Worm (Caenorhabditis elegans) whole organism, L2 larva: ENCODE results near the gene C07G3.8.

Source experiments
- Y55F3AM.14 ChIP-seq: fragments of 200-800 bp; sonication (Bioruptor generic); optimal IDR thresholded peaks from 2 replicates; lab custom pipeline; 2018; ENCODE audit warnings: mild to moderate bottlenecking, missing genetic modification characterization, missing compliant biosample characterization
- ama-1 ChIP-seq: fragments of 150-350 bp; optimal IDR thresholded peaks from 2 replicates; lab custom pipeline; 2018; ENCODE audit warnings: inconsistent platforms
- elt-1 ChIP-seq: fragments of 150-350 bp; optimal IDR thresholded peaks from 2 replicates; lab custom pipeline; 2014; ENCODE audit warnings: missing biosample characterization, missing genetic modification characterization
- lin-13 ChIP-seq: fragments of 150-350 bp; optimal IDR thresholded peaks from 2 replicates; lab custom pipeline; 2014; ENCODE audit warnings: missing biosample characterization, missing genetic modification reagents, missing genetic modification characterization
- lin-39 ChIP-seq: fragments of 150-350 bp; optimal IDR thresholded peaks from 2 replicates; lab custom pipeline; 2014; ENCODE audit warnings: missing biosample characterization, missing genetic modification reagents, missing genetic modification characterization
- lsy-2 ChIP-seq, 2 experiments: fragments of 150-350 bp in 1 of 2; sonication (generic microtip) in 1 of 2; optimal IDR thresholded peaks; 2 replicates each; lab custom pipeline; 2014 to 2017; ENCODE audit warnings: missing biosample characterization in 2 of 2, missing genetic modification characterization in 2 of 2
- nhr-11 ChIP-seq: fragments of 150-350 bp; optimal IDR thresholded peaks from 2 replicates; lab custom pipeline; 2014; ENCODE audit warnings: missing biosample characterization, missing genetic modification characterization
- nhr-21 ChIP-seq: fragments of 150-350 bp; optimal IDR thresholded peaks from 2 replicates; lab custom pipeline; 2014; ENCODE audit warnings: missing biosample characterization, missing genetic modification characterization
- unc-55 ChIP-seq: fragments of 150-350 bp; sonication (generic microtip); optimal IDR thresholded peaks from 3 replicates; lab custom pipeline; 2014; ENCODE audit warnings: missing biosample characterization, missing genetic modification reagents, missing genetic modification characterization

DNA sequence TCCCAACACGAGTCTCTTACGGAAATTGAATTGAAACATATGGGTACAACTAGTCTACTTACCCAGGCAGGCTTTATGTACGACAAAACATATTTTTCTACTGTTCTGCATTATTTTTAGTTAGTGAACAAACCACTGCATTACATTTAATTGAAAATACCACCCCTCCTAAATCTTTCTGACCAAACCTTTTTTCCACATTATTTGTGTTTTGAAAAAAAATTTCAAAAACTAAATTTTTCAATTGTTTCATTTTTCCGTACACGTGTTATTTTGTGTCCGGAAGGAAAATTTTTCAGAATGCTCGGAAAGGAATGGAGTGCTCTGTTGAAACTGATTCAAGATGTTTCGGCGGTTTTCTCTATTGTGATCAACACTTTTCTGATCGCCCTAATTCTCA is 10.4 kb upstream of the C07G3.8 start, which contains the start of gene str-226:
- TF ChIP-seq ama-1 (lab: Kevin White, UChicago), result no peak
- no peak for TF ChIP-seq lsy-2 (tag; optimal IDR thresholded peaks at IDR 0.05; lab: Kevin White, UChicago)
- TF ChIP-seq nhr-21 (tag; lab: Kevin White, UChicago), result no peak
- no peak for TF ChIP-seq lin-13 (GFP tag; lab: Kevin White, UChicago)
- TF ChIP-seq elt-1 (tag; lab: Kevin White, UChicago), result no peak
- TF ChIP-seq lin-39, result no peak
- TF ChIP-seq nhr-11 (tag; lab: Kevin White, UChicago), result no peak
- TF ChIP-seq unc-55, result no peak
- no peak for TF ChIP-seq Y55F3AM.14 (GFP tag; lab: Kevin White, UChicago)
